Worm (Caenorhabditis elegans) whole organism, L1 larva: ENCODE results near the gene C45E5.1.
A peak's percentile ranks its signal among the peaks of the same experiment; 100 is the strongest.

Experiments
- C16A3.4 ChIP-seq: fragments of 150-350 bp; optimal IDR thresholded peaks from 2 replicates; lab custom pipeline; 2014; ENCODE audit warnings: missing biosample characterization, missing genetic modification characterization
- F16B12.6 ChIP-seq: fragments of 150-350 bp; optimal IDR thresholded peaks from 2 replicates; lab custom pipeline; 2014; ENCODE audit warnings: missing biosample characterization, missing genetic modification characterization
- Y116A8C.19 ChIP-seq: sonication (generic microtip); optimal IDR thresholded peaks from 2 replicates; lab custom pipeline; 2016; ENCODE audit warnings: missing compliant biosample characterization, missing genetic modification characterization, borderline replicate concordance
- aha-1 ChIP-seq: fragments of 150-350 bp; optimal IDR thresholded peaks from 2 replicates; lab custom pipeline; 2014; ENCODE audit warnings: missing biosample characterization, missing genetic modification characterization
- aly-2 ChIP-seq: fragments of 150-350 bp; optimal IDR thresholded peaks from 2 replicates; lab custom pipeline; 2014; ENCODE audit warnings: missing biosample characterization, missing genetic modification characterization
- ama-1 ChIP-seq: fragments of 150-350 bp; optimal IDR thresholded peaks from 2 replicates; lab custom pipeline; 2014
- blmp-1 ChIP-seq: fragments of 150-350 bp; optimal IDR thresholded peaks from 2 replicates; lab custom pipeline; 2014; ENCODE audit warnings: missing biosample characterization, missing genetic modification characterization
- ceh-63 ChIP-seq: fragments of 200-800 bp; sonication (Bioruptor generic); optimal IDR thresholded peaks from 2 replicates; lab custom pipeline; 2018; ENCODE audit warnings: mild to moderate bottlenecking, missing genetic modification characterization, missing compliant biosample characterization
- ceh-8 ChIP-seq: fragments of 200-800 bp; sonication (Bioruptor generic); optimal IDR thresholded peaks from 2 replicates; lab custom pipeline; 2018; ENCODE audit warnings: mild to moderate bottlenecking, missing genetic modification characterization, moderate library complexity, missing compliant biosample characterization
- ceh-82 ChIP-seq, 3 experiments: fragments of 150-350 bp in 1 of 3; sonication (generic microtip) in 2 of 3; optimal IDR thresholded peaks; 2 replicates each; lab custom pipeline; 2014 to 2017; ENCODE audit warnings: missing biosample characterization in 3 of 3, missing genetic modification characterization in 3 of 3
- ceh-88 ChIP-seq: fragments of 200-800 bp; sonication (Bioruptor generic); IDR thresholded peaks from 2 replicates; pipeline ENCODE4 v1.3.6; 2022; ENCODE audit warnings: missing genetic modification characterization, missing compliant biosample characterization
- ceh-90 ChIP-seq: sonication (generic microtip); optimal IDR thresholded peaks from 2 replicates; lab custom pipeline; 2016; ENCODE audit warnings: missing genetic modification characterization, missing compliant biosample characterization
- dsc-1 ChIP-seq: sonication (generic microtip); optimal IDR thresholded peaks from 2 replicates; lab custom pipeline; 2016; ENCODE audit warnings: mild to moderate bottlenecking, missing genetic modification characterization, missing compliant biosample characterization
- efl-1 ChIP-seq, 4 experiments: fragments of 150-350 bp; optimal IDR thresholded peaks in 3 of 4; peaks in 1 of 4; 1 replicate in 1 of 4; 2 replicates in 3 of 4; lab custom pipeline; 2014; ENCODE audit warnings: missing biosample characterization in 2 of 4, missing genetic modification characterization in 2 of 4, missing genetic modification reagents in 2 of 4
- elt-2 ChIP-seq: sonication (generic microtip); optimal IDR thresholded peaks from 2 replicates; lab custom pipeline; 2016; ENCODE audit warnings: missing genetic modification characterization, mild to moderate bottlenecking, inconsistent platforms, missing compliant biosample characterization, missing genetic modification reagents
- elt-3 ChIP-seq, 6 experiments: fragments of 150-350 bp in 1 of 6; sonication (generic microtip); optimal IDR thresholded peaks; 2 replicates each; lab custom pipeline; 2017 to 2018; ENCODE audit warnings: missing biosample characterization in 6 of 6, missing genetic modification characterization in 6 of 6, inconsistent platforms in 1 of 6
- ets-5 ChIP-seq: fragments of 200-800 bp; sonication (Bioruptor generic); IDR thresholded peaks from 2 replicates; pipeline ENCODE4 v1.3.6; 2022; ENCODE audit warnings: missing genetic modification characterization, missing compliant biosample characterization
- fkh-10 ChIP-seq: sonication (generic microtip); optimal IDR thresholded peaks from 2 replicates; lab custom pipeline; 2017; ENCODE audit warnings: missing biosample characterization, missing genetic modification reagents, missing genetic modification characterization
- fkh-4 ChIP-seq: sonication (generic microtip); optimal IDR thresholded peaks from 2 replicates; lab custom pipeline; 2016; ENCODE audit warnings: missing compliant biosample characterization, missing genetic modification characterization, borderline replicate concordance
- fkh-8 ChIP-seq: sonication (generic microtip); optimal IDR thresholded peaks from 2 replicates; lab custom pipeline; 2016; ENCODE audit warnings: mild to moderate bottlenecking, missing genetic modification characterization, missing compliant biosample characterization
- hlh-17 ChIP-seq: fragments of 200-800 bp; sonication (Bioruptor generic); optimal IDR thresholded peaks from 2 replicates; lab custom pipeline; 2018; ENCODE audit warnings: missing genetic modification characterization, mild to moderate bottlenecking, missing compliant biosample characterization, moderate library complexity, borderline replicate concordance
- hpl-2 ChIP-seq: fragments of 150-350 bp; optimal IDR thresholded peaks from 2 replicates; lab custom pipeline; 2014; ENCODE audit warnings: missing biosample characterization, missing genetic modification reagents, missing genetic modification characterization
- isw-1 ChIP-seq: fragments of 200-800 bp; sonication (Bioruptor generic); IDR thresholded peaks from 2 replicates; pipeline ENCODE4 v1.3.6; 2022; ENCODE audit warnings: missing genetic modification characterization, missing compliant biosample characterization
- jun-1 ChIP-seq: fragments of 150-350 bp; optimal IDR thresholded peaks from 2 replicates; lab custom pipeline; 2014; ENCODE audit warnings: missing biosample characterization, missing genetic modification reagents, missing genetic modification characterization
- lin-13 ChIP-seq: fragments of 150-350 bp; optimal IDR thresholded peaks from 2 replicates; lab custom pipeline; 2014; ENCODE audit warnings: missing biosample characterization, missing genetic modification reagents, missing genetic modification characterization
- lin-14 ChIP-seq: fragments of 200-800 bp; sonication (Bioruptor generic); optimal IDR thresholded peaks from 2 replicates; lab custom pipeline; 2018; ENCODE audit warnings: mild to moderate bottlenecking, missing genetic modification characterization, moderate library complexity, missing compliant biosample characterization
- lin-35 ChIP-seq, 2 experiments: fragments of 150-350 bp; optimal IDR thresholded peaks; 2 replicates each; lab custom pipeline; 2014; ENCODE audit warnings: missing biosample characterization in 2 of 2, missing genetic modification characterization in 2 of 2, missing genetic modification reagents in 2 of 2
- lin-39 ChIP-seq: fragments of 150-350 bp; optimal IDR thresholded peaks from 2 replicates; lab custom pipeline; 2014; ENCODE audit warnings: missing biosample characterization, missing genetic modification reagents, missing genetic modification characterization
- mdl-1 ChIP-seq, 2 experiments: fragments of 150-350 bp; optimal IDR thresholded peaks; 2 replicates each; lab custom pipeline; 2014 to 2017; ENCODE audit warnings: missing biosample characterization in 2 of 2, missing genetic modification characterization in 2 of 2, inconsistent platforms in 1 of 2
- mef-2 ChIP-seq: fragments of 150-350 bp; optimal IDR thresholded peaks from 2 replicates; lab custom pipeline; 2014; ENCODE audit warnings: missing biosample characterization, missing genetic modification characterization
- mep-1 ChIP-seq: fragments of 150-350 bp; optimal IDR thresholded peaks from 2 replicates; lab custom pipeline; 2014; ENCODE audit warnings: missing biosample characterization, missing genetic modification characterization
- nhr-84 ChIP-seq: sonication (generic microtip); optimal IDR thresholded peaks from 2 replicates; lab custom pipeline; 2017; ENCODE audit warnings: missing biosample characterization, missing genetic modification characterization
- pax-3 ChIP-seq: fragments of 200-800 bp; sonication (Bioruptor generic); optimal IDR thresholded peaks from 2 replicates; lab custom pipeline; 2018; ENCODE audit warnings: mild to moderate bottlenecking, missing genetic modification characterization, moderate library complexity, missing compliant biosample characterization
- rnt-1 ChIP-seq: sonication (generic microtip); optimal IDR thresholded peaks from 2 replicates; lab custom pipeline; 2016; ENCODE audit warnings: mild to moderate bottlenecking, missing genetic modification characterization, moderate library complexity, missing compliant biosample characterization
- snpc-4 ChIP-seq: fragments of 150-350 bp; optimal IDR thresholded peaks from 2 replicates; lab custom pipeline; 2014; ENCODE audit warnings: missing biosample characterization, missing genetic modification characterization
- sox-4 ChIP-seq: sonication (generic microtip); optimal IDR thresholded peaks from 2 replicates; lab custom pipeline; 2016; ENCODE audit warnings: missing genetic modification characterization, missing compliant biosample characterization
- sup-37 ChIP-seq: fragments of 200-800 bp; sonication (Bioruptor generic); optimal IDR thresholded peaks from 2 replicates; lab custom pipeline; 2018; ENCODE audit warnings: mild to moderate bottlenecking, missing genetic modification characterization, missing compliant biosample characterization
- unc-98 ChIP-seq: fragments of 200-800 bp; sonication (Bioruptor generic); IDR thresholded peaks from 2 replicates; pipeline ENCODE4 v1.3.6; 2022; ENCODE audit warnings: missing genetic modification characterization, missing compliant biosample characterization
- vab-15 ChIP-seq: sonication (generic microtip); optimal IDR thresholded peaks from 2 replicates; lab custom pipeline; 2017; ENCODE audit warnings: missing genotype, mild to moderate bottlenecking, missing genetic modification characterization, missing compliant biosample characterization
- xbp-1 ChIP-seq: sonication (generic microtip); optimal IDR thresholded peaks from 2 replicates; lab custom pipeline; 2016; ENCODE audit warnings: missing genetic modification characterization, missing compliant biosample characterization
- ztf-11 ChIP-seq, 2 experiments: sonication (generic microtip); optimal IDR thresholded peaks; 2 replicates each; lab custom pipeline; 2016 to 2017; ENCODE audit warnings: missing genetic modification characterization in 2 of 2, missing biosample characterization in 1 of 2, missing compliant biosample characterization in 1 of 2
- ztf-4 ChIP-seq: fragments of 150-350 bp; optimal IDR thresholded peaks from 2 replicates; lab custom pipeline; 2014; ENCODE audit warnings: missing biosample characterization, missing genetic modification characterization

C45E5.1 gene

DNA sequence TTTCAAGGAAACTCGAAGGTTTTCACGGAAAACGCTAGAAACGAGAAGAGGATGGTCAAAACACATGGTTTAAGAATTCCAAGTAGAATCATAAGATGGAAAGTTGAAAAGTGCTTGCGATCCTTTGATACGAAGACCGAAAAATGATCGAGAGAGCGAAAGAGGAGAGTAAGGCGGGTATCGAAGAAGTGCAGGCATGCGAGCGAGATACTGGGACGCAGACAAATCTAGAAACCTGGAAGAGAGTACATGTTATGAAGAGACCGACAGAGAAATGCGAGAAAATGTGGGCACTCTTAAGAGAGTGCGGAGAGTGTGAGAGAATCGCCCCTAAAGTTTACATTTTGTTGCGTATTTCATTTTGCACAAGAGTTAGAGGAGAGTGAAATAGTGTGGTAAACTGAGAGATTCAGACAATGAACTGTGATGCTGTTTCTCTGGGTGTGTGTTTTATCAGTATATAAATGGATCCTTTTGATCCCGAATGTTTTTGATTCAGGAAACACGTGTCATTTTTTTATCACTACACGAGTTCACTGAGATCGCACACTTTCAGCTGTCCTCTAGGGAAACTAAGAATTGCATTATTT lies 9.8 kb downstream of the C45E5.1 start (continued):
- peak; percentile 72 for TF ChIP-seq fkh-8
- TF ChIP-seq ztf-11 (tag; optimal IDR thresholded peaks at IDR 0.05; lab: Kevin White, UChicago): no peak
- no peak for TF ChIP-seq fkh-4 (tag; lab: Kevin White, UChicago)
- no peak for TF ChIP-seq Y116A8C.19 (tag; lab: Kevin White, UChicago)
- peak; percentile 69 for TF ChIP-seq mep-1 (tag; lab: Kevin White, UChicago)
- peak; percentile 15 for TF ChIP-seq lin-39 (tag; lab: Kevin White, UChicago)
- TF ChIP-seq jun-1: peak; percentile 82
- peak; percentile 85 for TF ChIP-seq elt-2 (tag; lab: Kevin White, UChicago)
- peak in 4 of 6 experiments; percentile 9 to 74 (median 50) for TF ChIP-seq elt-3 (tag; optimal IDR thresholded peaks at IDR 0.05; lab: Kevin White, UChicago)
- no peak for TF ChIP-seq hpl-2 (GFP tag; lab: Kevin White, UChicago)
- TF ChIP-seq ceh-63: no peak
- TF ChIP-seq snpc-4: peak; percentile 18
- no peak for TF ChIP-seq ceh-88
- TF ChIP-seq mdl-1 (tag; optimal IDR thresholded peaks at IDR 0.05; lab: Kevin White, UChicago): peak; percentile 61 to 86
- TF ChIP-seq fkh-10 (GFP tag; lab: Kevin White, UChicago): no peak
- peak; percentile 69 to 72 for TF ChIP-seq lin-35 (GFP tag; optimal IDR thresholded peaks at IDR 0.05; lab: Kevin White, UChicago)
- no peak for TF ChIP-seq ets-5 (GFP tag; lab: Robert Waterston, UW)
- no peak for TF ChIP-seq F16B12.6 (tag; lab: Kevin White, UChicago)
- TF ChIP-seq isw-1 (GFP tag; lab: Robert Waterston, UW): peak; percentile 55
- no peak for TF ChIP-seq mef-2
- TF ChIP-seq nhr-84 (tag; lab: Kevin White, UChicago): no peak
- TF ChIP-seq vab-15 (tag; lab: Kevin White, UChicago): no peak
- TF ChIP-seq ztf-4 (tag; lab: Kevin White, UChicago): peak; percentile 76
- no peak for TF ChIP-seq aly-2 (tag; lab: Kevin White, UChicago)
- peak; percentile 53 to 77 (median 74) for TF ChIP-seq ceh-82 (tag; optimal IDR thresholded peaks at IDR 0.05; lab: Kevin White, UChicago)
- peak; percentile 58 for TF ChIP-seq sup-37
- TF ChIP-seq hlh-17 (GFP tag; lab: Kevin White, UChicago): no peak
- TF ChIP-seq xbp-1 (tag; lab: Kevin White, UChicago): peak; percentile 79
- TF ChIP-seq C16A3.4: peak; percentile 33
- TF ChIP-seq sox-4 (tag; lab: Kevin White, UChicago): peak; percentile 66
- TF ChIP-seq ceh-90: no peak
- peak; percentile 35 for TF ChIP-seq ceh-8 (GFP tag; lab: Kevin White, UChicago)
- TF ChIP-seq unc-98 (GFP tag; lab: Robert Waterston, UW): no peak
- peak; percentile 43 for TF ChIP-seq ama-1
- no peak for TF ChIP-seq aha-1 (tag; lab: Kevin White, UChicago)
- TF ChIP-seq rnt-1: peak; percentile 73

DNA sequence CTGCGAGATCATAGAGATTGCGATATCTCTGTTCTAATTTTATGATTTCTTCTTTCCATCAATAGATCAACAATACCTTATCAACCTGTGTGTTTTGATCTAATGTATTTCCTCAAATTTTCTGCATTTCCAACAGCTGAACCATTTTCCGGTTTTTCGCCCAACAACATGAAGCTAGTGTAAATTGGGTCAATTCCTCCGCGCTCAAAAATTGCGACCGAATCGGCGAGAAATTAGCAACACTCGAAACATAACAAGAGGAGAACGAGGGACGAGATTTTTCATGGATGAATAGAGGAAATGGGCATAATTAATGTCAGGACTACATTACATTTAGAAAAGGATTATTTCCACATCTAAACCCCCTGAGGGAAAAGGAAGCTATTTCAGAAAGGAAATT lies 10.6 kb downstream of the C45E5.1 start:
- TF ChIP-seq efl-1 (optimal IDR thresholded peaks at IDR 0.05; lab: Kevin White, UChicago) (no peak), efl-1 (GFP tag; optimal IDR thresholded peaks at IDR 0.05 in 1 of 2; lab: Kevin White, UChicago) (peak in 1 of 2 experiments; percentile 70), blmp-1 (tag; lab: Kevin White, UChicago) (peak; percentile 72), dsc-1 (tag; lab: Kevin White, UChicago) (peak; percentile 8), lin-14 (GFP tag; lab: Kevin White, UChicago) (peak; percentile 31), pax-3 (tag; lab: Kevin White, UChicago) (no peak), Y116A8C.19 (tag; lab: Kevin White, UChicago) (no peak), lin-13 (GFP tag; lab: Kevin White, UChicago) (no peak)
- TF ChIP-seq, all 84 proteins: peak for 4
